Worm (Caenorhabditis elegans): ENCODE measurements around the gene hot-4.

DNA sequence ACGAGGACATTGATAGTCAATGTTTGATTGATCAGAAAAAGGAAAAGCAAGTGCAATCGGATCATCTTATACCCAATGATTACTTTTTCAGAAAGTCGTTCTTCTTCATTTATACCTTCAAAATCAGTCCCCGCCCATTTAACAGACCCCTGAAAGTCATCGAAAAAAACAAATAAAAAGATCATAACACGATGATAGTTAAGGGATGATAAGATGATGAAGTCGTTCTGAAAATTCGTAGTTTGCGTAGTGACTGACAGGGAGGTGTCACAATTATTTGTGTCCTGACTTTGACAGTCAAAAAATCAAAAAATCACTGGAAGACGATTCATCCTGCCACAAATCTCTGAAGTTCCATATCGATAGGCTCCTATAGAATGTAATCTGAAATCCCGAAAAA is 22.7 kb upstream of the hot-4 start, which contains the start of gene ugt-66:
- TF ChIP-seq tab-1 (GFP tag; IDR thresholded peaks at IDR 0.05) = no peak
- TF ChIP-seq flt-1 (GFP tag; IDR thresholded peaks at IDR 0.05) = no peak
- no peak for TF ChIP-seq ztf-29 (GFP tag; IDR thresholded peaks at IDR 0.05)
- no peak for TF ChIP-seq T22C8.4 (GFP tag; IDR thresholded peaks at IDR 0.05)
- TF ChIP-seq ref-1 (GFP tag; conservative IDR thresholded peaks at IDR 0.05) = no peak
- TF ChIP-seq med-1 (GFP tag; optimal IDR thresholded peaks at IDR 0.05; ENCODE audit: insufficient read depth) = no peak
- no peak for TF ChIP-seq klf-2 (GFP tag; conservative IDR thresholded peaks at IDR 0.05)
- no peak for TF ChIP-seq cog-1 (tag; optimal IDR thresholded peaks at IDR 0.05)
